Worm (Caenorhabditis elegans): ENCODE results near the gene Y66D12A.7.

Gene Y66D12A.7

DNA sequence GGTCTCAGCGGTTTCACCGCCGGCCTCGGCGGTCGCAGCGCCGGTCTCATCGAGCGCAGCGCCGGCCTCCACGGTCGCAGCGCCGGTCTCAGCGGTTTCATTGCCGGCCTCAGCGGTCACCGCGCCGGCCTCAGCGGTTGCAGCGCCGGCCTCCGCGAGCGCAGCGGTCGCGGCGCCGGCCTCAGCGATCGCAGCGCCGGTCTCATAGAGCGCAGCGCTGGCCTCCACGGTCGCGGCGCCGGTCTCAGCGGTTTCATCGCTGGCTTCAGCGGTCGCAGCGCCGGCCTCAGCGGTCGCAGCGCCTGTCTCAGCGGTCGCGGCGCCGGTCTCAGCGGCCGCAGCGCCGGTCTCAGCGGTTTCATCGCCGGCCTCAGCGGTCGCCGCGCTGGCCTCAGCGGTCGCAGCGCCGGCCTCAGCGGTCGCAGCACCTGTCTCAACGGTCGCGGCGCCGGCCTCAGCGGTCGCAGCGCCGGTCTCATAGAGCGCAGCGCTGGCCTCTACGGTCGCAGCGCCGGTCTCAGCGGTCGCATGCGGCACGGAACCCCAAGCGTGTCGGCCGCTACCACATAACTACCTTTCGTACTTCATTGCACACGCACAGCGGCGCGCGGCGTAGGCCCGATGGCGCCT, 31.5 kb upstream of the Y66D12A.7 start:
- TF ChIP-seq tbx-11 (GFP tag; IDR thresholded peaks at IDR 0.05) (no peak), pes-1 (GFP tag; IDR thresholded peaks at IDR 0.05) (0 out of 2 replicates have a peak, but pooled peaks have one; percentile 44)

ce11 chrIII:11609568-11609967, 29.3 kb upstream of the Y66D12A.7 start, which contains the start of gene Y66D12A.30:
Gene Y66D12A.30, plus strand, starts transcription at chrIII:11609868.
- TF ChIP-seq ceh-13 (GFP tag; optimal IDR thresholded peaks at IDR 0.05) (no peak), tra-4 (tag; optimal IDR thresholded peaks at IDR 0.05) (no peak), hmbx-1 (tag; optimal IDR thresholded peaks at IDR 0.05) (no peak), flt-1 (GFP tag; IDR thresholded peaks at IDR 0.05) (no peak)

ce11 chrIII:11607870-11608269, 27.6 kb upstream of the Y66D12A.7 start, which contains the start of gene Y66D12A.1:
Gene Y66D12A.1, plus strand, starts transcription at chrIII:11608170.
- TF ChIP-seq ceh-36 (tag; optimal IDR thresholded peaks at IDR 0.05) (no peak), scrt-1 (GFP tag; IDR thresholded peaks at IDR 0.05) (no peak), ceh-13 (GFP tag; optimal IDR thresholded peaks at IDR 0.05) (no peak)

ce11 chrIII:11592096-11592495, 11.8 kb upstream of the Y66D12A.7 start:
- no peak for TF ChIP-seq pes-1 (GFP tag; IDR thresholded peaks at IDR 0.05)
- no peak for TF ChIP-seq flt-1 (GFP tag; IDR thresholded peaks at IDR 0.05)
- no peak for TF ChIP-seq sea-1 (GFP tag; conservative IDR thresholded peaks at IDR 0.05)
- no peak for TF ChIP-seq tbx-37 (GFP tag; conservative IDR thresholded peaks at IDR 0.05)
- no peak for TF ChIP-seq ets-7 (tag; optimal IDR thresholded peaks at IDR 0.05)
- no peak for TF ChIP-seq hmbx-1 (tag; optimal IDR thresholded peaks at IDR 0.05)

DNA sequence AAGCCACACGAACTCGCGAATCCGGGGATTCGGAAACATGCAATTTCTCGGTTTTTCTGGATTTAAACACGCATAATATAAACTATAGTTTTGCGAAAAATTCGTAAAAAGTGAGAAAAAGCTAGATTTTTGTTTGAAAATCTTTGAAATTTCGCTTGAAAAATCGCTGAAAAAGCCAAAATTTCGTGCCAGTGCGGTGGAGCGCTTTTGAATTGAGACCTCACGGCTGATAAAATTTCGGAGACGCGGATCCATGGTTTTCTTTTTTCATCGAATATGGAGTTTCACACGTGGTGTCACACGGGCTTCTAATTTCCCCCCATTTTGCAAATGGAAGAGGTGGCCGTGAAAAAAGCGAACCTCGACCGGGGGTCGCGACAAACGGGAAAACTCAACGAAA, 10.0 kb upstream of the Y66D12A.7 start:
- TF ChIP-seq hnd-1 (tag; optimal IDR thresholded peaks at IDR 0.05): no peak
- TF ChIP-seq ceh-13 (GFP tag; optimal IDR thresholded peaks at IDR 0.05): no peak
- TF ChIP-seq hmg-4 (GFP tag; optimal IDR thresholded peaks at IDR 0.05): no peak
- no peak for TF ChIP-seq hmbx-1 (tag; optimal IDR thresholded peaks at IDR 0.05)
- no peak for TF ChIP-seq flt-1 (GFP tag; IDR thresholded peaks at IDR 0.05)
- no peak for TF ChIP-seq tra-4 (tag; optimal IDR thresholded peaks at IDR 0.05)
- no peak for TF ChIP-seq tbx-37 (GFP tag; conservative IDR thresholded peaks at IDR 0.05)
- TF ChIP-seq ceh-36 (tag; optimal IDR thresholded peaks at IDR 0.05): no peak
- TF ChIP-seq pes-1 (GFP tag; IDR thresholded peaks at IDR 0.05): no peak
- TF ChIP-seq scrt-1 (GFP tag; IDR thresholded peaks at IDR 0.05): no peak
- no peak for TF ChIP-seq ama-1 (optimal IDR thresholded peaks at IDR 0.05)
- no peak for TF ChIP-seq B0310.2 (tag; optimal IDR thresholded peaks at IDR 0.05)
- no peak for TF ChIP-seq tbx-11 (GFP tag; IDR thresholded peaks at IDR 0.05)
- no peak for TF ChIP-seq ets-7 (tag; optimal IDR thresholded peaks at IDR 0.05)
- no peak for TF ChIP-seq F13C5.2 (tag; optimal IDR thresholded peaks at IDR 0.05)

DNA sequence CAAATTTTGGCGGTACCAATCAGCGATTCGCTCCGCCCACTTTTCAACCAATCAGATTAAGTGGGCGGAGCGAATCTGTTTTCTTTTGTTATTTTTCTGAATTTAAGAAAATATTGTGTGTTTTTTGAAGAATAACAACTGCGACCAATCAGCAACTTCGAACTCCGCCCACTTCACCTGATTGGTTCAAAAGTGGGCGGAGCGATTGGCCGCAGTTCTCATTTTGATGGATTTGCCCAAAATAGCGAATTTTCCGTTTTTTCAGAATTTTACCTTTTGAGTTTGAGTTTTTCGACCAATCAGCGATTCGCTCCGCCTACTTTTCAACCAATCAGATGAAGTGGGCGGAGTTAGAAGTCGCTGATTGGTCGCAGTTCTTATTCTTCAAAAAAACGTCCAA, 9.0 kb upstream of the Y66D12A.7 start:
- TF ChIP-seq hmg-4 (GFP tag; optimal IDR thresholded peaks at IDR 0.05) (no peak), ama-1 (optimal IDR thresholded peaks at IDR 0.05) (no peak)

DNA sequence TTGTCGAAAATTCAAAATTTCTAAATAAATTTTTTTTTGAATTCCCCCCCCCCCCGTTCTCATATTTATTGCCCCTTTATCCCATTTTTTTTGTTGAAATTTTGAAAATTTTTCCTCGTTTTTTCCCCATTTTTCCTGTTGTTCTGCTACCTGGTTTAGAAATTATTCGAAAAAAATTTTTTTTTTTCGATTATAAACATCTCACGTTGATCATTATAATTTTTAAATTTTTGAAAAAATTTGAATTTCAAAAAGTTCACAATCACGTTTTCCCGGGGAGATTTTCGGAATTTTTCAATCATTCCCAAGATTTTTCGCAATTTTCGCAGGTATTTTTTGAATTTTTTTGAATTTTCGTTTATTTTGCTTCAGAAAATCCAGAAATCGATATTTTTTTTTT, 8.6 kb upstream of the Y66D12A.7 start, which contains the start of gene Y66D12A.3:
Gene Y66D12A.3 (plus strand): TSS at position 301 of the 400 bp plus-strand sequence.
- TF ChIP-seq hmbx-1 (tag; optimal IDR thresholded peaks at IDR 0.05): no peak
- TF ChIP-seq sea-1 (GFP tag; conservative IDR thresholded peaks at IDR 0.05): no peak
- TF ChIP-seq tra-4 (tag; optimal IDR thresholded peaks at IDR 0.05): no peak
- TF ChIP-seq tbx-37 (GFP tag; conservative IDR thresholded peaks at IDR 0.05): no peak
- TF ChIP-seq ceh-36 (tag; optimal IDR thresholded peaks at IDR 0.05): no peak
- no peak for TF ChIP-seq aly-1 (tag; optimal IDR thresholded peaks at IDR 0.05)
- TF ChIP-seq B0310.2 (tag; optimal IDR thresholded peaks at IDR 0.05): no peak
- no peak for TF ChIP-seq F13C5.2 (tag; optimal IDR thresholded peaks at IDR 0.05)
- no peak for TF ChIP-seq scrt-1 (GFP tag; IDR thresholded peaks at IDR 0.05)
- no peak for TF ChIP-seq hnd-1 (tag; optimal IDR thresholded peaks at IDR 0.05)
- no peak for TF ChIP-seq tbx-11 (GFP tag; IDR thresholded peaks at IDR 0.05)
- TF ChIP-seq ceh-13 (GFP tag; optimal IDR thresholded peaks at IDR 0.05): no peak
- no peak for TF ChIP-seq hmg-4 (GFP tag; optimal IDR thresholded peaks at IDR 0.05)
- no peak for TF ChIP-seq flt-1 (GFP tag; IDR thresholded peaks at IDR 0.05)
- TF ChIP-seq pes-1 (GFP tag; IDR thresholded peaks at IDR 0.05): no peak
- TF ChIP-seq ets-7 (tag; optimal IDR thresholded peaks at IDR 0.05): no peak
- no peak for TF ChIP-seq ama-1 (optimal IDR thresholded peaks at IDR 0.05)

DNA sequence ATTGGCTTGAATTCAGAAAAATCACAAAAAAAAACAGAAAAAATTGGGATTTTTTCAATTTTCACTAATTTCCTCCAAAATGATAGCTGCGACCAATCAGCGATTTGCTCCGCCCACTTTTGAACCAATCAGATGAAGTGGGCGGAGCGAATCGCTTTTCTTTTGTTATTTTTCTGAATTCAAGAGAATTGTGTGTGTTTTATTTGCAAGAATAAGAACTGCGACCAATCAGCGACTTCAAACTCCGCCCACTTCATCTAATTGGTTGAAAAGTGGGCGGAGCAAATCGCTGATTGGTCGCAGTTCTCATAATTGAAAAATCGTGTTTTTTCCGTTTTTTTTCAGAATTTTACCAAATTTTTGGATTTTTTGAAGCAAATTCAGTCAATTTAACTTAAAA, 2.3 kb upstream of the Y66D12A.7 start:
- TF ChIP-seq ama-1 (optimal IDR thresholded peaks at IDR 0.05) (no peak), sea-1 (GFP tag; conservative IDR thresholded peaks at IDR 0.05) (no peak), hmbx-1 (tag; optimal IDR thresholded peaks at IDR 0.05) (no peak), pes-1 (GFP tag; IDR thresholded peaks at IDR 0.05) (no peak), B0310.2 (tag; optimal IDR thresholded peaks at IDR 0.05) (no peak), hmg-4 (GFP tag; optimal IDR thresholded peaks at IDR 0.05) (no peak), tbx-37 (GFP tag; conservative IDR thresholded peaks at IDR 0.05) (no peak), F13C5.2 (tag; optimal IDR thresholded peaks at IDR 0.05) (no peak), hnd-1 (tag; optimal IDR thresholded peaks at IDR 0.05) (no peak), ets-7 (tag; optimal IDR thresholded peaks at IDR 0.05) (no peak), aly-1 (tag; optimal IDR thresholded peaks at IDR 0.05) (no peak), tra-4 (tag; optimal IDR thresholded peaks at IDR 0.05) (no peak), scrt-1 (GFP tag; IDR thresholded peaks at IDR 0.05) (no peak), tbx-11 (GFP tag; IDR thresholded peaks at IDR 0.05) (no peak), ceh-36 (tag; optimal IDR thresholded peaks at IDR 0.05) (no peak), flt-1 (GFP tag; IDR thresholded peaks at IDR 0.05) (no peak), ceh-13 (GFP tag; optimal IDR thresholded peaks at IDR 0.05) (no peak)
